Worm (Caenorhabditis elegans): ENCODE data around the gene srh-178.

srh-178 gene

ce11 chrV:18506772-18507171 lies 26.6 kb upstream of the srh-178 start:
- TF ChIP-seq T26A5.8 (tag; optimal IDR thresholded peaks at IDR 0.05) (no peak), zfh-2 (GFP tag; conservative IDR thresholded peaks at IDR 0.05) (peak; percentile 54)

ce11 chrV:18504610-18505009 lies 24.5 kb upstream of the srh-178 start:
- TF ChIP-seq hmg-20 (GFP tag; IDR thresholded peaks at IDR 0.05) (no peak), B0261.1 (tag; optimal IDR thresholded peaks at IDR 0.05) (no peak), egl-18 (GFP tag; IDR thresholded peaks at IDR 0.05) (no peak), B0336.3 (GFP tag; IDR thresholded peaks at IDR 0.05) (no peak), F55B11.4 (tag; optimal IDR thresholded peaks at IDR 0.05; ENCODE audit: borderline replicate concordance, insufficient read depth) (no peak), egrh-3 (GFP tag; IDR thresholded peaks at IDR 0.05) (no peak), hsf-1 (GFP tag; IDR thresholded peaks at IDR 0.05) (no peak), dox-1 (GFP tag; IDR thresholded peaks at IDR 0.05) (no peak), cebp-1 (GFP tag; IDR thresholded peaks at IDR 0.05) (no peak), cebp-1 (tag; optimal IDR thresholded peaks at IDR 0.05) (no peak), Y67H2A.10 (GFP tag; conservative IDR thresholded peaks at IDR 0.05) (no peak)

DNA sequence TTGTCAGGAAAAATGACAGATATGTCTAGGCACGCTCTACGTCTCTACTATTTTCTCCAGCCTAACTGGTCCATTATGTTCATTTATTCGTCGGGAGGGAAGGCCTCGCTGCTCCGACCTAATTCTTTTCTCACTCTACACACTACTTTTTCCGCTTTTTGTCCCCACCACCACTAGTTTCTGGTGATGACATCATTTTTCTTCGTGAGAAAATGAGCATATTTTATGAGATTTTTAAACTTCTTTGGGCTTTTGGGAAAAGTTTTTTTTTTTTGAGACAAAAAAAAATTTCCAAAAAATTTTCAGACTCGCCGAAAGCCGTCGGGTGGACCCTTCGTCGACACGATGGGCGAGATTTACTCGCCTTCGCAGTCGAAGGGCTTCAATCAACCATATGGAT lies 11.8 kb upstream of the srh-178 start, which contains the start of gene slo-1:
Gene slo-1 (plus strand): TSS at position 301 of the 400 bp plus-strand sequence.
- no peak for TF ChIP-seq efl-1 (GFP tag; optimal IDR thresholded peaks at IDR 0.05)
- TF ChIP-seq him-1 (tag; optimal IDR thresholded peaks at IDR 0.05), result no peak
- no peak for TF ChIP-seq egrh-3 (GFP tag; IDR thresholded peaks at IDR 0.05)
- TF ChIP-seq nhr-80 (tag; optimal IDR thresholded peaks at IDR 0.05), result no peak

DNA sequence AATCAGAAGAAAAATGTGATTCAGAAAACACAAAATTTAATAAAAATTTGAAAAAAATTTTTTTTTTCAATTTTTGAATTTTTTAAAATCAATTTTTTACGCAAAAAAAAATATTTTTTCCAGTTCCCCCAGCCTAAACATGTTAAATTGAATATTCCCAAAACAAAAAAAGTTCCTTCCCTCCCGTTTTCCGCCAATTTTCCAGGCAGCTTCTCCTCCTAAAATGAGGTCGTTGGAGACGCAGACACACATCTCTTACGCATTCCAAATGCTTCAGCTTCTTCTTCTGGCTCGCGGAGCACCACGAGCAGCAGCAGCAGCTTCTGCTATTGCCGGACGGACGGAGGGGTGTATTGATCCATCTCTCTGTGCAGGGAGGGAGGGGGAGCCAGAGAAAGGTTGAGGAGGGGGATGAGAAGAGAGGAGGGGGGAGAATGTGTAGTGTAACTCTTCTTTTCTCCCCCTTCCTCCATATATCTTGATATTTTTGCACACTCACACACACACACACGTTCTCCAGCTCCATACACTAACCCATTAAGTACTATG lies 10.2 kb upstream of the srh-178 start:
- peak; percentile 95 for TF ChIP-seq zfh-2 (GFP tag; conservative IDR thresholded peaks at IDR 0.05)
- no peak for TF ChIP-seq cebp-1 (GFP tag; IDR thresholded peaks at IDR 0.05)
- peak; percentile 31 for TF ChIP-seq cebp-1 (tag; optimal IDR thresholded peaks at IDR 0.05)
- no peak for TF ChIP-seq dpl-1 (GFP tag; optimal IDR thresholded peaks at IDR 0.05)
- no peak for TF ChIP-seq F10E7.11 (tag; optimal IDR thresholded peaks at IDR 0.05)
- TF ChIP-seq cebp-2 (GFP tag; IDR thresholded peaks at IDR 0.05), result no peak
- peak; percentile 90 for TF ChIP-seq K12H6.12 (tag; optimal IDR thresholded peaks at IDR 0.05)
- peak; percentile 44; the same call in 1 of the 2 replicates for TF ChIP-seq mcd-1 (GFP tag; IDR thresholded peaks at IDR 0.05)
- TF ChIP-seq mes-4 (tag; optimal IDR thresholded peaks at IDR 0.05), result no peak
- no peak for TF ChIP-seq madf-6 (GFP tag; IDR thresholded peaks at IDR 0.05)
- TF ChIP-seq egrh-3 (GFP tag; IDR thresholded peaks at IDR 0.05), result peak; percentile 84
- peak in 1 of 3 experiments; percentile 47 for TF ChIP-seq lin-35 (GFP tag; optimal IDR thresholded peaks at IDR 0.05)
- TF ChIP-seq attf-5 (GFP tag; optimal IDR thresholded peaks at IDR 0.05), result peak; percentile 4
- TF ChIP-seq fkh-3 (tag; optimal IDR thresholded peaks at IDR 0.05), result no peak
- TF ChIP-seq ceh-27 (GFP tag; optimal IDR thresholded peaks at IDR 0.05), result peak; percentile 35
- no peak for TF ChIP-seq snpc-1.3 (tag; optimal IDR thresholded peaks at IDR 0.05; ENCODE audit: insufficient read depth)
- no peak for TF ChIP-seq ceh-100 (GFP tag; IDR thresholded peaks at IDR 0.05)
- no peak for TF ChIP-seq unc-130 (GFP tag; optimal IDR thresholded peaks at IDR 0.05)

DNA sequence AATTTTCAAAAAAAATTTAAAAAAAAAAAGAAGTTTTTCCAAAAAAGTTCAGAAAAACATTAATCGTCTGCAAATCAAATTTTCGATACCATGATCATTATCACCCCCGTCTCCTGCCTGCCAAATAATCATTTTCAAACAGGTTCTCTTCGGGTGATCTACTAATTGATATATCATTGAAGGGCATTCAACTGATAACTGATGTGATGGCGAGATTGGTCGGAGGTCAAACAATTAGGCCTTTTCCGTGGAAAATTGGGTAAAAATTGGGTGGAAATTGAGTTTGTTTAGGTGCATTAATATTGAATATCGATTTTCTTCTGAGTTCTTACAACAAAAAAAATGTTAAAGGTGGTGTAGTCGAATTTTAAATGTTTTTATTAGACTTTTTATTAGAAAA lies 7.0 kb upstream of the srh-178 start, which contains the start of gene Y51A2D.18:
Gene Y51A2D.18 (minus strand): TSS at position 101 of the 400 bp plus-strand sequence.
- TF ChIP-seq pha-4 (tag; optimal IDR thresholded peaks at IDR 0.05) (no peak), K11D2.4 (GFP tag; IDR thresholded peaks at IDR 0.05) (no peak), egl-44 (GFP tag; IDR thresholded peaks at IDR 0.05) (no peak), aptf-2 (GFP tag; conservative IDR thresholded peaks at IDR 0.05) (no peak), ZK185.1 (tag; optimal IDR thresholded peaks at IDR 0.05; ENCODE audit: poor library complexity, severe bottlenecking) (no peak), him-1 (tag; optimal IDR thresholded peaks at IDR 0.05) (no peak), nhr-179 (tag; optimal IDR thresholded peaks at IDR 0.05) (no peak), unc-62 (GFP tag; optimal IDR thresholded peaks at IDR 0.05) (no peak), attf-5 (GFP tag; optimal IDR thresholded peaks at IDR 0.05) (no peak)

Data from whole organism, young adult.